Worm (Caenorhabditis elegans) whole organism, young adult: ENCODE measurements around the gene srw-77.
"Not testable (repeated sequence)": the region's sequence is repeated elsewhere in the genome, so short reads cannot be mapped to it uniquely, and the experiment has no call there.

Experiments
- F33H1.4 ChIP-seq: fragments of 200-800 bp; sonication (Bioruptor generic); IDR thresholded peaks from 2 replicates; pipeline ENCODE4 v1.3.6; 2022; ENCODE audit warnings: missing genetic modification reagents, missing genetic modification characterization, missing compliant biosample characterization
- F37B4.10 ChIP-seq: fragments of 200-800 bp; sonication (Bioruptor generic); IDR thresholded peaks from 2 replicates; pipeline ENCODE4 v1.3.6; 2022; ENCODE audit warnings: missing genetic modification characterization, missing compliant biosample characterization
- F39B2.1 ChIP-seq: fragments of 200-800 bp; sonication (Bioruptor generic); IDR thresholded peaks from 2 replicates; pipeline ENCODE4 v1.3.6; 2022; ENCODE audit warnings: missing genetic modification reagents, missing genetic modification characterization, missing compliant biosample characterization
- F49E8.2 ChIP-seq: sonication (generic microtip); optimal IDR thresholded peaks from 3 replicates; lab custom pipeline; 2017; ENCODE audit warnings: missing genetic modification characterization, mild to moderate bottlenecking, missing compliant biosample characterization, antibody characterized with exemption, moderate library complexity; ENCODE audit not compliant: insufficient read depth
- T26A5.8 ChIP-seq: sonication (generic microtip); optimal IDR thresholded peaks from 2 replicates; lab custom pipeline; 2016; ENCODE audit warnings: missing genetic modification characterization, missing compliant biosample characterization
- Y67H2A.10 ChIP-seq: fragments of 200-800 bp; sonication (Bioruptor generic); conservative IDR thresholded peaks from 2 replicates; pipeline ENCODE4 v1.3.6; 2022; ENCODE audit warnings: missing genetic modification reagents, missing genetic modification characterization, missing compliant biosample characterization
- athp-1 ChIP-seq: sonication (generic microtip); optimal IDR thresholded peaks from 2 replicates; lab custom pipeline; 2017; ENCODE audit warnings: mild to moderate bottlenecking, missing genetic modification characterization, missing compliant biosample characterization
- attf-3 ChIP-seq: fragments of 200-800 bp; sonication (Bioruptor generic); conservative IDR thresholded peaks from 2 replicates; pipeline ENCODE4 v1.3.6; 2022; ENCODE audit warnings: missing genetic modification reagents, missing genetic modification characterization, missing compliant biosample characterization
- attf-6 ChIP-seq: fragments of 200-800 bp; sonication (Bioruptor generic); IDR thresholded peaks from 2 replicates; pipeline ENCODE4 v1.3.6; 2022; ENCODE audit warnings: missing genetic modification reagents, missing genetic modification characterization, missing compliant biosample characterization
- cebp-2 ChIP-seq: fragments of 200-800 bp; sonication (Bioruptor generic); IDR thresholded peaks from 2 replicates; pipeline ENCODE4 v1.3.6; 2022; ENCODE audit warnings: missing genetic modification characterization, missing compliant biosample characterization
- ceh-100 ChIP-seq: fragments of 200-800 bp; sonication (Bioruptor generic); IDR thresholded peaks from 2 replicates; pipeline ENCODE4 v1.3.6; 2022; ENCODE audit warnings: missing genetic modification reagents, missing genetic modification characterization, missing compliant biosample characterization
- ceh-27 ChIP-seq: fragments of 200-800 bp; sonication (Bioruptor generic); optimal IDR thresholded peaks from 2 replicates; lab custom pipeline; 2018; ENCODE audit warnings: mild to moderate bottlenecking, missing genetic modification characterization, moderate library complexity, missing compliant biosample characterization
- die-1 ChIP-seq: sonication (generic microtip); optimal IDR thresholded peaks from 2 replicates; lab custom pipeline; 2016; ENCODE audit warnings: missing genotype, mild to moderate bottlenecking, missing genetic modification characterization, missing compliant biosample characterization
- dox-1 ChIP-seq: fragments of 200-800 bp; sonication (Bioruptor generic); IDR thresholded peaks from 2 replicates; pipeline ENCODE4 v1.3.6; 2022; ENCODE audit warnings: missing genetic modification reagents, missing genetic modification characterization, missing compliant biosample characterization
- dpff-1 ChIP-seq: sonication (generic microtip); optimal IDR thresholded peaks from 2 replicates; lab custom pipeline; 2017; ENCODE audit warnings: mild to moderate bottlenecking, missing genetic modification characterization, missing compliant biosample characterization
- dpl-1 ChIP-seq: fragments of 150-350 bp; optimal IDR thresholded peaks from 2 replicates; lab custom pipeline; 2014; ENCODE audit warnings: missing biosample characterization, missing genetic modification reagents, missing genetic modification characterization
- efl-1 ChIP-seq: fragments of 150-350 bp; optimal IDR thresholded peaks from 2 replicates; lab custom pipeline; 2014; ENCODE audit warnings: missing biosample characterization, missing genetic modification reagents, missing genetic modification characterization
- egl-18 ChIP-seq: fragments of 200-800 bp; sonication (Bioruptor generic); IDR thresholded peaks from 2 replicates; pipeline ENCODE4 v1.3.6; 2022; ENCODE audit warnings: missing genetic modification reagents, missing genetic modification characterization, missing compliant biosample characterization
- egl-44 ChIP-seq: fragments of 200-800 bp; sonication (Bioruptor generic); IDR thresholded peaks from 2 replicates; pipeline ENCODE4 v1.3.6; 2022; ENCODE audit warnings: missing genetic modification reagents, missing genetic modification characterization, missing compliant biosample characterization
- egrh-3 ChIP-seq: fragments of 200-800 bp; sonication (Bioruptor generic); IDR thresholded peaks from 2 replicates; pipeline ENCODE4 v1.3.6; 2022; ENCODE audit warnings: missing genetic modification reagents, missing genetic modification characterization, missing compliant biosample characterization
- ets-4 ChIP-seq: fragments of 200-800 bp; sonication (Bioruptor generic); optimal IDR thresholded peaks from 2 replicates; lab custom pipeline; 2018; ENCODE audit warnings: mild to moderate bottlenecking, missing genetic modification characterization, missing compliant biosample characterization
- gei-17 ChIP-seq: fragments of 200-800 bp; sonication (Bioruptor generic); optimal IDR thresholded peaks from 2 replicates; lab custom pipeline; 2018; ENCODE audit warnings: mild to moderate bottlenecking, missing genetic modification characterization, missing compliant biosample characterization
- him-1 ChIP-seq: sonication (generic microtip); optimal IDR thresholded peaks from 2 replicates; lab custom pipeline; 2016; ENCODE audit warnings: missing genotype, missing genetic modification reagents, missing genetic modification characterization, missing compliant biosample characterization
- hmg-20 ChIP-seq: fragments of 200-800 bp; sonication (Bioruptor generic); IDR thresholded peaks from 2 replicates; pipeline ENCODE4 v1.3.6; 2022; ENCODE audit warnings: missing genetic modification reagents, missing genetic modification characterization, missing compliant biosample characterization
- hrde-1 ChIP-seq: sonication (generic microtip); optimal IDR thresholded peaks from 2 replicates; lab custom pipeline; 2016; ENCODE audit warnings: missing genetic modification characterization, mild to moderate bottlenecking, missing compliant biosample characterization, moderate library complexity, missing genotype, missing genetic modification reagents, borderline replicate concordance
- lin-26 ChIP-seq: fragments of 200-800 bp; sonication (Bioruptor generic); IDR thresholded peaks from 2 replicates; pipeline ENCODE4 v1.3.6; 2022; ENCODE audit warnings: missing genetic modification reagents, missing genetic modification characterization, missing compliant biosample characterization
- lsl-1 ChIP-seq: fragments of 200-800 bp; sonication (Bioruptor generic); optimal IDR thresholded peaks from 2 replicates; lab custom pipeline; 2018; ENCODE audit warnings: mild to moderate bottlenecking, missing genetic modification characterization, moderate library complexity, missing compliant biosample characterization
- lsy-27 ChIP-seq: sonication (generic microtip); optimal IDR thresholded peaks from 2 replicates; lab custom pipeline; 2017; ENCODE audit warnings: missing genetic modification characterization, mild to moderate bottlenecking, missing compliant biosample characterization, antibody characterized with exemption, missing genotype, borderline replicate concordance; ENCODE audit not compliant: insufficient read depth
- madf-10 ChIP-seq: sonication (generic microtip); optimal IDR thresholded peaks from 2 replicates; lab custom pipeline; 2016; ENCODE audit warnings: mild to moderate bottlenecking, missing genetic modification characterization, missing compliant biosample characterization
- madf-3 ChIP-seq: fragments of 200-800 bp; sonication (Bioruptor generic); IDR thresholded peaks from 2 replicates; pipeline ENCODE4 v1.3.6; 2022; ENCODE audit warnings: missing genetic modification reagents, missing genetic modification characterization, missing compliant biosample characterization
- madf-8 ChIP-seq: fragments of 200-800 bp; sonication (Bioruptor generic); conservative IDR thresholded peaks from 2 replicates; pipeline ENCODE4 v1.3.6; 2022; ENCODE audit warnings: missing genetic modification reagents, missing genetic modification characterization, missing compliant biosample characterization
- mel-28 ChIP-seq: sonication (generic microtip); optimal IDR thresholded peaks from 2 replicates; lab custom pipeline; 2016; ENCODE audit warnings: borderline replicate concordance, mild to moderate bottlenecking, missing genetic modification characterization, missing compliant biosample characterization
- nfya-2 ChIP-seq: fragments of 200-800 bp; sonication (Bioruptor generic); IDR thresholded peaks from 2 replicates; pipeline ENCODE4 v1.3.6; 2022; ENCODE audit warnings: missing genetic modification reagents, missing genetic modification characterization, missing compliant biosample characterization
- nhr-179 ChIP-seq: sonication (generic microtip); optimal IDR thresholded peaks from 2 replicates; lab custom pipeline; 2016; ENCODE audit warnings: mild to moderate bottlenecking, missing genetic modification characterization, missing compliant biosample characterization
- nhr-80 ChIP-seq: sonication (generic microtip); optimal IDR thresholded peaks from 2 replicates; lab custom pipeline; 2016; ENCODE audit warnings: missing genetic modification characterization, missing compliant biosample characterization
- pha-4 ChIP-seq: fragments of 150-350 bp; sonication (generic microtip); optimal IDR thresholded peaks from 2 replicates; lab custom pipeline; 2014; ENCODE audit warnings: missing biosample characterization, missing genetic modification reagents, missing genetic modification characterization
- snpc-3.4 ChIP-seq: sonication (generic microtip); optimal IDR thresholded peaks from 2 replicates; lab custom pipeline; 2017; ENCODE audit warnings: missing genetic modification characterization, mild to moderate bottlenecking, missing compliant biosample characterization, antibody characterized with exemption, moderate library complexity, missing genotype, missing genetic modification reagents
- somi-1 ChIP-seq: fragments of 200-800 bp; sonication (Bioruptor generic); optimal IDR thresholded peaks from 2 replicates; lab custom pipeline; 2018; ENCODE audit warnings: mild to moderate bottlenecking, missing genetic modification characterization, missing compliant biosample characterization
- tlf-1 ChIP-seq: fragments of 200-800 bp; sonication (Bioruptor generic); optimal IDR thresholded peaks from 2 replicates; lab custom pipeline; 2018; ENCODE audit warnings: mild to moderate bottlenecking, missing genetic modification characterization, missing compliant biosample characterization
- unc-130 ChIP-seq: sonication (generic microtip); optimal IDR thresholded peaks from 2 replicates; lab custom pipeline; 2016; ENCODE audit warnings: missing genetic modification reagents, missing genetic modification characterization, missing compliant biosample characterization
- xnd-1 ChIP-seq: sonication (generic microtip); optimal IDR thresholded peaks from 2 replicates; lab custom pipeline; 2016; ENCODE audit warnings: missing genotype, missing genetic modification reagents, missing genetic modification characterization, missing compliant biosample characterization
- zim-3 ChIP-seq: sonication (generic microtip); optimal IDR thresholded peaks from 2 replicates; lab custom pipeline; 2017; ENCODE audit warnings: mild to moderate bottlenecking, missing genetic modification characterization, moderate library complexity, missing compliant biosample characterization
- ztf-18 ChIP-seq: sonication (generic microtip); optimal IDR thresholded peaks from 2 replicates; lab custom pipeline; 2016; ENCODE audit warnings: missing genotype, mild to moderate bottlenecking, missing genetic modification characterization, missing compliant biosample characterization
- ztf-26 ChIP-seq: sonication (generic microtip); optimal IDR thresholded peaks from 2 replicates; lab custom pipeline; 2017; ENCODE audit warnings: missing genetic modification characterization, missing compliant biosample characterization

srw-77 gene

DNA sequence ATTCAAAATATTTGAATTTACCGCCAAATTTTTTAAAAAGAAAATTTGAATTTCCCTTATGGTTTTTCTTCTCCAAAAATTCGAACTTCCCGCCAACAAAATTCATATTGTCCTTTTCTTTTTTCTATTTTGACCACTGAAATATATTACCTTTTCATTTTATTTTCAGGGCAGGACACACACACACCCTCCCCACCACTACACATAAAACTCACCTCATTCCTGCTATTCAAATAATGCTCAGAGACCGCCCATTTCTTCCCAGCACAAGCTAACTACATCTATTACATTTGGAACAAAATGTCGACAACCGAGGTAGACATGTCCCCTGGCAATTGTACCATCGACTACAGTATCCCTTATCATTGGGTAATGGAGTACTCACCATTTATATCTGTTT is 10.8 kb upstream of the srw-77 start, which contains the start of gene W06G6.15:
W06G6.15 (plus strand) TSS at position 301 of the 400 bp plus-strand sequence.
- not testable (repeated sequence) for TF ChIP-seq egl-44 (GFP tag; lab: Robert Waterston, UW); nfya-2; gei-17 (GFP tag; lab: Kevin White, UChicago)

DNA sequence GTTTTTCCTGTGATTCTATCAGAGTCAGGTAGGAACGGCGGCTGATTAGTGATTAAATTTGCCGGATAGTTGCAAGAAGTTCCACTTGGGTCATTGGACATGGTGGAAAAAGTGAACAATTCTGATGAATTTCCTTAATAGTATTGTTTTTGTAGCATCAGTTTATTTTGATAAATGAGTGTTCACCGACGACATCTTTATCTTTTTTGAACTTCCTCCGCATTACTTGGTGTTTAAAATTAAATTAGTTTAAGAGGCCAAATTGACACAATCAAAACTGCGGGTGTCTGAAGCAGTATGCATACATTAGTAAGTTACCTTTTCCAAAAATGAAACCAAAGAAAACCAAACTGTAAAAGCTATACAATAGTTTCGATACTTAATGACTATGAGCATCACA is 5.7 kb upstream of the srw-77 start, which contains the start of gene W06G6.11:
W06G6.11 (minus strand) TSS at position 101 of the 400 bp plus-strand sequence.
- TF ChIP-seq dox-1; attf-3 (GFP tag; lab: Robert Waterston, UW); lin-26 (GFP tag; lab: Robert Waterston, UW): not testable (repeated sequence)

DNA sequence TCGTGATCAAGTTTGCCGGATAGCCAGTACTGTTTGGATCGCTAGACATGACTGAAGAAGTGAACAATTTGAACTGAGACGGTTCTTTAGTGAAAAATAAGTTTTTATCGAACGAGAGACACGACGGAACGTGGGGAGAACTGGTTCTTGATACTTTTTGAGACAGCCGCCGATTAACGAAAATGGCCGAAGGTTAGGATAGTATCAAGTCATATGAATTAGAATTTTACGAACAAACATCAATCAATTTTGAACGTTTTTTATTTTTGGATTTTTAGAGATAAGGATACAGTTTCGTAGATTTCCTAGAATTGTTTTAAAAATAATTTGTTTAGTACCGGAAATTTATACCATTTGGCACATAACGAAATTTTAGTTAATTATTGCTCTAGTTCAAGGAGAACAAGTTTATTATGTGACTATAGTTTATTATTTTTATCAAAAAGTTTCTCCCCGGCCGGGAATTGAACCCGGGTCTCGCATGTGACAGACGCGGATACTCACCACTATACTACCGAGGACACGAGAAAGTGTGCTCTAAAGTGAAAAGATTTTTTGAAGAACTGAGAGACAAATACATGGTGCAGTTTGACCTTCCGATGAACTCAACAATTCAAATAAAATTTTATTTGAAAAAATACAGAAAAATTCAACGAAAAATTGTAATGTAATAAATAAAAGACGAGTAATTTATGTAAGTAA is 5.0 kb upstream of the srw-77 start, which contains the start of gene W06G6.20:
W06G6.20 (minus strand) TSS at position 51 of the 702 bp plus-strand sequence.
- TF ChIP-seq madf-8 (GFP tag; lab: Robert Waterston, UW) (no peak), efl-1 (no peak), F49E8.2 (tag; lab: Kevin White, UChicago) (no peak), attf-6 (peak; percentile 79), dpl-1 (GFP tag; lab: Kevin White, UChicago) (no peak), somi-1 (no peak), ets-4 (no peak), hrde-1 (tag; lab: Kevin White, UChicago) (no peak), lsy-27 (tag; lab: Kevin White, UChicago) (peak; percentile 22), attf-3 (GFP tag; lab: Robert Waterston, UW) (no peak), nhr-179 (tag; lab: Kevin White, UChicago) (no peak), snpc-3.4 (tag; lab: Kevin White, UChicago) (peak; percentile 59), hmg-20 (GFP tag; lab: Robert Waterston, UW) (no peak), Y67H2A.10 (no peak), him-1 (tag; lab: Kevin White, UChicago) (peak; percentile 74), zim-3 (tag; lab: Kevin White, UChicago) (no peak), unc-130 (GFP tag; lab: Kevin White, UChicago) (no peak), die-1 (tag; lab: Kevin White, UChicago) (peak; percentile 72), dpff-1 (tag; lab: Kevin White, UChicago) (no peak), athp-1 (tag; lab: Kevin White, UChicago) (no peak), F39B2.1 (GFP tag; lab: Robert Waterston, UW) (no peak), pha-4 (tag; lab: Kevin White, UChicago) (no peak), madf-3 (GFP tag; lab: Robert Waterston, UW) (no peak), madf-10 (tag; lab: Kevin White, UChicago) (peak; percentile 3), F37B4.10 (no peak), tlf-1 (GFP tag; lab: Kevin White, UChicago) (no peak), cebp-2 (GFP tag; lab: Robert Waterston, UW) (no peak), T26A5.8 (no peak), ztf-26 (tag; lab: Kevin White, UChicago) (no peak), dox-1 (0 out of 2 replicates have a peak, but pooled peaks have one; percentile 18), egl-18 (no peak), ceh-27 (GFP tag; lab: Kevin White, UChicago) (no peak), nhr-80 (tag; lab: Kevin White, UChicago) (peak; percentile 3), ceh-100 (GFP tag; lab: Robert Waterston, UW) (0 out of 2 replicates have a peak, but pooled peaks have one; percentile 9), lsl-1 (GFP tag; lab: Kevin White, UChicago) (no peak), egrh-3 (GFP tag; lab: Robert Waterston, UW) (no peak), ztf-18 (tag; lab: Kevin White, UChicago) (peak; percentile 37), F33H1.4 (GFP tag; lab: Robert Waterston, UW) (no peak), mel-28 (tag; lab: Kevin White, UChicago) (no peak), xnd-1 (tag; lab: Kevin White, UChicago) (no peak)
